Fruit fly (Drosophila melanogaster): Measurements from ENCODE around the gene CG45263.

DNA sequence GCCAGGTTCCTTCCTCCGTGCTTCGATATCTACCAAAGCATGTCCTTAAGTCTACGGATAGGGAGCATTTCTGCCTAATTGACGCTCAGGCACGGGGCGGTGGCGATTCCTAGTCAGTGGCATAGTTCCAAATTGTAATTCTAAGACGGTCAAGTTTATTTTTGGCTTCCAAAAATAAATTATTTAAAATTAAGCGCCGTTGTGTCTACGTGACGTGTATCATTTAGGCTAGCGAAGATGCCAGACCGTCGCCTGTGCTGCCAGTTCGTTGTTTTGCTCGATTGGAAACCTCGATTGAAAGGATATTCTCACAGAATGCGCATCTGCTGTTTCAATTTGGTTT lies 128.3 kb downstream of the CG45263 start:
- TF ChIP-seq CG4496 (GFP tag; IDR thresholded peaks at IDR 0.05) = no peak
- no peak for TF ChIP-seq D1 (tag; optimal IDR thresholded peaks at IDR 0.05)
- TF ChIP-seq CG8301 (tag; optimal IDR thresholded peaks at IDR 0.05) = no peak
- no peak for TF ChIP-seq CG12605 (GFP tag; IDR thresholded peaks at IDR 0.05)
- no peak for TF ChIP-seq Ets98B (GFP tag; IDR thresholded peaks at IDR 0.05)
- no peak for TF ChIP-seq fd96Ca (GFP tag; IDR thresholded peaks at IDR 0.05)
- no peak for TF ChIP-seq CG17806 (tag; optimal IDR thresholded peaks at IDR 0.05)
- TF ChIP-seq Snoo (tag; optimal IDR thresholded peaks at IDR 0.05) = no peak
